Worm (Caenorhabditis elegans) whole organism, late embryonic: Measurements from ENCODE around the gene sqt-3.

Experiments used
- Y22D7AL.16 ChIP-seq: sonication (generic microtip); optimal IDR thresholded peaks from 2 replicates; lab custom pipeline; 2016; ENCODE audit warnings: missing genetic modification characterization, missing compliant biosample characterization
- ceh-2 ChIP-seq: sonication (generic microtip); optimal IDR thresholded peaks from 2 replicates; lab custom pipeline; 2016; ENCODE audit warnings: missing genotype, missing genetic modification characterization, missing compliant biosample characterization
- elt-4 ChIP-seq: sonication (generic microtip); optimal IDR thresholded peaks from 2 replicates; lab custom pipeline; 2016; ENCODE audit warnings: missing genetic modification characterization, missing compliant biosample characterization
- fkh-10 ChIP-seq: fragments of 150-350 bp; optimal IDR thresholded peaks from 2 replicates; lab custom pipeline; 2014; ENCODE audit warnings: missing biosample characterization, missing genetic modification reagents, missing genetic modification characterization
- hlh-8 ChIP-seq: sonication (generic microtip); optimal IDR thresholded peaks from 2 replicates; lab custom pipeline; 2016; ENCODE audit warnings: missing genotype, missing genetic modification characterization, missing compliant biosample characterization
- nhr-11 ChIP-seq: fragments of 150-350 bp; optimal IDR thresholded peaks from 2 replicates; lab custom pipeline; 2014; ENCODE audit warnings: missing biosample characterization, missing genetic modification characterization
- ref-2 ChIP-seq: sonication (generic microtip); optimal IDR thresholded peaks from 2 replicates; lab custom pipeline; 2016; ENCODE audit warnings: missing genetic modification characterization, missing compliant biosample characterization
- unc-55 ChIP-seq: sonication (generic microtip); optimal IDR thresholded peaks from 2 replicates; lab custom pipeline; 2017; ENCODE audit warnings: missing biosample characterization, missing genetic modification reagents, missing genetic modification characterization

ce11 chrV:12401383-12401782, 48.8 kb downstream of the sqt-3 start, which contains the start of gene K01D12.7:
- TF ChIP-seq nhr-11 (no peak), ceh-2 (no peak), elt-4 (no peak), hlh-8 (tag; lab: Kevin White, UChicago) (no peak), unc-55 (GFP tag; lab: Kevin White, UChicago) (no peak), fkh-10 (GFP tag; lab: Kevin White, UChicago) (no peak), ref-2 (no peak), Y22D7AL.16 (no peak)
